Fruit fly (Drosophila melanogaster): ENCODE data around the gene gry.

DNA sequence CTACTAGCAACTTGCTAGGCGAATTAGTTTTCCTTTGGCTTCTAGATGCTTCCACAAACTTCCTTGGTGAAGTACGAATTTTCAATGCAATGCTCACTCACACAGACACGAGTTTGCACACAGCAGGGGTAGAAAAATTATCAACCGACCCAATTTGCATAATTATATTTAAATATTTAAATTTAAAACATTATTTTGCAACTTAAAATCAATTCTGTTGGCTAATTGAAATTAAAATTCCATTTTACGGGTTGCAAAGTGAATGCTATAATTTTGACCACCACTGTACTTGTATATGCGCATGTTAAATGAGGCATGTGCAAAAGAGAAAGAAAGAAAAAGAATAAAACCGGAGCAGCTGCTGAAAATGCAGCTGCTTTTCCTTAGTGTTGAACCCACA is 4.8 kb upstream of the gry start:
- TF ChIP-seq CG8478 (optimal IDR thresholded peaks at IDR 0.05) (no peak), CTCF (optimal IDR thresholded peaks at IDR 0.05) (no peak)
